Worm (Caenorhabditis elegans) whole organism, L4 larva: ENCODE measurements around the gene C01B9.4.

Experiments
- D1046.2 ChIP-seq: fragments of 200-800 bp; sonication (Bioruptor generic); IDR thresholded peaks from 2 replicates; pipeline ENCODE4 v1.3.6; 2022; ENCODE audit warnings: missing genetic modification characterization, missing compliant biosample characterization
- F37D6.2 ChIP-seq: sonication (generic microtip); optimal IDR thresholded peaks from 2 replicates; lab custom pipeline; 2016; ENCODE audit warnings: mild to moderate bottlenecking, missing genetic modification characterization, missing compliant biosample characterization
- F44E2.7 ChIP-seq: fragments of 200-800 bp; sonication (Bioruptor generic); IDR thresholded peaks from 2 replicates; pipeline ENCODE4 v2.1.2; 2022; ENCODE audit warnings: missing genetic modification characterization, missing compliant biosample characterization
- T20F7.1 ChIP-seq: fragments of 200-800 bp; sonication (Bioruptor generic); optimal IDR thresholded peaks from 2 replicates; lab custom pipeline; 2018; ENCODE audit warnings: mild to moderate bottlenecking, missing genetic modification characterization, missing compliant biosample characterization
- T26A8.4 ChIP-seq: fragments of 200-800 bp; sonication (Bioruptor generic); IDR thresholded peaks from 2 replicates; pipeline ENCODE4 v1.3.6; 2022; ENCODE audit warnings: missing genetic modification characterization, missing compliant biosample characterization
- Y5F2A.4 ChIP-seq: fragments of 200-800 bp; sonication (Bioruptor generic); optimal IDR thresholded peaks from 2 replicates; lab custom pipeline; 2018; ENCODE audit warnings: mild to moderate bottlenecking, missing genetic modification characterization, missing compliant biosample characterization
- Y75B8A.6 ChIP-seq: fragments of 200-800 bp; sonication (Bioruptor generic); IDR thresholded peaks from 2 replicates; pipeline ENCODE4 v1.3.6; 2022; ENCODE audit warnings: missing genetic modification reagents, missing genetic modification characterization, missing compliant biosample characterization
- aha-1 ChIP-seq: fragments of 150-350 bp; peaks from one replicate; lab custom pipeline; 2014; ENCODE audit warnings: missing biosample characterization, missing genetic modification characterization
- attf-4 ChIP-seq: sonication (generic microtip); optimal IDR thresholded peaks from 3 replicates; lab custom pipeline; 2017; ENCODE audit warnings: missing biosample characterization, missing genetic modification characterization
- ceh-20 ChIP-seq: fragments of 200-800 bp; sonication (Bioruptor generic); IDR thresholded peaks from 2 replicates; pipeline ENCODE4 v1.3.6; 2022; ENCODE audit warnings: missing genetic modification reagents, missing genetic modification characterization, missing compliant biosample characterization
- ceh-82 ChIP-seq: sonication (generic microtip); optimal IDR thresholded peaks from 2 replicates; lab custom pipeline; 2017; ENCODE audit warnings: missing biosample characterization, missing genetic modification characterization
- ces-1 ChIP-seq: fragments of 150-350 bp; sonication (generic microtip); optimal IDR thresholded peaks from 4 replicates; lab custom pipeline; 2014; ENCODE audit warnings: missing biosample characterization, missing genetic modification reagents, missing genetic modification characterization
- daf-8 ChIP-seq: fragments of 200-800 bp; sonication (Bioruptor generic); IDR thresholded peaks from 2 replicates; pipeline ENCODE4 v1.3.6; 2022; ENCODE audit warnings: missing genetic modification characterization, missing compliant biosample characterization
- dmd-9 ChIP-seq: fragments of 200-800 bp; sonication (Bioruptor generic); IDR thresholded peaks from 2 replicates; pipeline ENCODE4 v1.3.6; 2022; ENCODE audit warnings: missing genetic modification reagents, missing genetic modification characterization, missing compliant biosample characterization
- duxl-1 ChIP-seq: sonication (generic microtip); optimal IDR thresholded peaks from 2 replicates; lab custom pipeline; 2016; ENCODE audit warnings: mild to moderate bottlenecking, missing genetic modification characterization, moderate library complexity, missing compliant biosample characterization; ENCODE audit not compliant: poor library complexity
- egl-27 ChIP-seq: sonication (generic microtip); optimal IDR thresholded peaks from 3 replicates; lab custom pipeline; 2017; ENCODE audit warnings: missing biosample characterization, missing genetic modification reagents, missing genetic modification characterization
- egl-43 ChIP-seq: fragments of 200-800 bp; sonication (Bioruptor generic); IDR thresholded peaks from 2 replicates; pipeline ENCODE4 v1.3.6; 2022; ENCODE audit warnings: missing genetic modification reagents, missing genetic modification characterization, missing compliant biosample characterization
- fos-1 ChIP-seq: fragments of 150-350 bp; optimal IDR thresholded peaks from 2 replicates; lab custom pipeline; 2014; ENCODE audit warnings: missing biosample characterization, missing genetic modification characterization
- gei-8 ChIP-seq: fragments of 200-800 bp; sonication (Bioruptor generic); optimal IDR thresholded peaks from 2 replicates; lab custom pipeline; 2018; ENCODE audit warnings: mild to moderate bottlenecking, missing genetic modification characterization, missing compliant biosample characterization
- hif-1 ChIP-seq, 2 experiments: sonication (generic microtip); optimal IDR thresholded peaks; 2 replicates each; lab custom pipeline; 2016 to 2017; ENCODE audit warnings: missing compliant biosample characterization in 2 of 2, missing genetic modification characterization in 2 of 2, missing genetic modification reagents in 2 of 2, missing genotype in 2 of 2, mild to moderate bottlenecking in 1 of 2
- hlh-30 ChIP-seq: sonication (generic microtip); optimal IDR thresholded peaks from 2 replicates; lab custom pipeline; 2017; ENCODE audit warnings: antibody characterized with exemption, mild to moderate bottlenecking, missing genetic modification characterization, missing compliant biosample characterization; ENCODE audit not compliant: insufficient read depth
- lim-7 ChIP-seq: fragments of 200-800 bp; sonication (Bioruptor generic); IDR thresholded peaks from 2 replicates; pipeline ENCODE4 v1.3.6; 2022; ENCODE audit warnings: missing genetic modification characterization, missing compliant biosample characterization
- lin-1 ChIP-seq: fragments of 200-800 bp; sonication (Bioruptor generic); IDR thresholded peaks from 2 replicates; pipeline ENCODE4 v1.3.6; 2022; ENCODE audit warnings: missing genetic modification reagents, missing genetic modification characterization, missing compliant biosample characterization
- lin-38 ChIP-seq: fragments of 200-800 bp; sonication (Bioruptor generic); IDR thresholded peaks from 2 replicates; pipeline ENCODE4 v1.3.6; 2022; ENCODE audit warnings: missing genetic modification reagents, missing genetic modification characterization, missing compliant biosample characterization
- lir-3 ChIP-seq: sonication (generic microtip); optimal IDR thresholded peaks from 2 replicates; lab custom pipeline; 2016; ENCODE audit warnings: mild to moderate bottlenecking, missing genetic modification characterization, missing compliant biosample characterization
- mep-1 ChIP-seq: fragments of 150-350 bp; sonication (generic microtip); optimal IDR thresholded peaks from 3 replicates; lab custom pipeline; 2014; ENCODE audit warnings: missing biosample characterization, missing genetic modification characterization
- nhr-10 ChIP-seq: fragments of 150-350 bp; optimal IDR thresholded peaks from 2 replicates; lab custom pipeline; 2014; ENCODE audit warnings: missing biosample characterization, missing genetic modification characterization
- nhr-102 ChIP-seq: sonication (generic microtip); optimal IDR thresholded peaks from 2 replicates; lab custom pipeline; 2016; ENCODE audit warnings: mild to moderate bottlenecking, missing genetic modification characterization, moderate library complexity, missing compliant biosample characterization
- nhr-11 ChIP-seq: fragments of 150-350 bp; optimal IDR thresholded peaks from 2 replicates; lab custom pipeline; 2014; ENCODE audit warnings: missing biosample characterization, missing genetic modification characterization
- nhr-111 ChIP-seq: fragments of 200-800 bp; sonication (Bioruptor generic); optimal IDR thresholded peaks from 2 replicates; lab custom pipeline; 2018; ENCODE audit warnings: mild to moderate bottlenecking, missing genetic modification characterization, missing compliant biosample characterization
- nhr-28 ChIP-seq: fragments of 150-350 bp; optimal IDR thresholded peaks from 2 replicates; lab custom pipeline; 2014; ENCODE audit warnings: missing biosample characterization, missing genetic modification characterization
- nhr-42 ChIP-seq: fragments of 200-800 bp; sonication (Bioruptor generic); IDR thresholded peaks from 2 replicates; pipeline ENCODE4 v1.3.6; 2022; ENCODE audit warnings: missing genetic modification characterization, missing compliant biosample characterization
- nhr-77 ChIP-seq: fragments of 150-350 bp; optimal IDR thresholded peaks from 2 replicates; lab custom pipeline; 2014; ENCODE audit warnings: missing biosample characterization, missing genetic modification characterization
- pha-4 ChIP-seq, 2 experiments: fragments of 150-350 bp in 1 of 2; fragments of 200-800 bp in 1 of 2; sonication (Bioruptor generic) in 1 of 2; IDR thresholded peaks in 1 of 2; optimal IDR thresholded peaks in 1 of 2; 2 replicates each; pipeline versions ENCODE4 v1.3.6 to Lab custom; 2014 to 2022; ENCODE audit warnings: missing genetic modification characterization in 2 of 2, missing genetic modification reagents in 2 of 2, missing biosample characterization in 1 of 2, missing compliant biosample characterization in 1 of 2
- php-3 ChIP-seq: fragments of 200-800 bp; sonication (Bioruptor generic); IDR thresholded peaks from 2 replicates; pipeline ENCODE4 v1.3.6; 2022; ENCODE audit warnings: missing genetic modification reagents, missing genetic modification characterization, missing compliant biosample characterization
- pqm-1 ChIP-seq: sonication (generic microtip); optimal IDR thresholded peaks from 2 replicates; lab custom pipeline; 2017; ENCODE audit warnings: missing biosample characterization, missing genetic modification characterization
- rbr-2 ChIP-seq: sonication (generic microtip); optimal IDR thresholded peaks from 2 replicates; lab custom pipeline; 2016; ENCODE audit warnings: missing genotype, missing genetic modification characterization, missing compliant biosample characterization
- saeg-2 ChIP-seq: fragments of 200-800 bp; sonication (Bioruptor generic); IDR thresholded peaks from 2 replicates; pipeline ENCODE4 v1.3.6; 2022; ENCODE audit warnings: missing genetic modification reagents, missing genetic modification characterization, missing compliant biosample characterization
- skn-1 ChIP-seq: fragments of 150-350 bp; optimal IDR thresholded peaks from 2 replicates; lab custom pipeline; 2014; ENCODE audit warnings: missing biosample characterization, missing genetic modification characterization
- unc-130 ChIP-seq: sonication (generic microtip); optimal IDR thresholded peaks from 2 replicates; lab custom pipeline; 2016; ENCODE audit warnings: missing genetic modification reagents, missing genetic modification characterization, missing compliant biosample characterization
- unc-62 ChIP-seq, 3 experiments: fragments of 150-350 bp in 1 of 3; sonication (generic microtip); optimal IDR thresholded peaks in 2 of 3; peaks in 1 of 3; 1 replicate in 1 of 3; 2 replicates in 2 of 3; lab custom pipeline; 2014 to 2017; ENCODE audit warnings: missing biosample characterization in 3 of 3, missing genetic modification characterization in 3 of 3, missing genetic modification reagents in 3 of 3, missing genotype in 1 of 3
- zfp-3 ChIP-seq: fragments of 200-800 bp; sonication (Bioruptor generic); conservative IDR thresholded peaks from 2 replicates; pipeline ENCODE4 v1.3.6; 2022; ENCODE audit warnings: missing genetic modification reagents, missing genetic modification characterization, missing compliant biosample characterization
- zip-2 ChIP-seq: fragments of 150-350 bp; optimal IDR thresholded peaks from 2 replicates; lab custom pipeline; 2014; ENCODE audit warnings: missing biosample characterization, missing genetic modification characterization
- ztf-11 ChIP-seq: fragments of 150-350 bp; optimal IDR thresholded peaks from 2 replicates; lab custom pipeline; 2014; ENCODE audit warnings: missing biosample characterization, missing genetic modification characterization

C01B9.4 gene

DNA sequence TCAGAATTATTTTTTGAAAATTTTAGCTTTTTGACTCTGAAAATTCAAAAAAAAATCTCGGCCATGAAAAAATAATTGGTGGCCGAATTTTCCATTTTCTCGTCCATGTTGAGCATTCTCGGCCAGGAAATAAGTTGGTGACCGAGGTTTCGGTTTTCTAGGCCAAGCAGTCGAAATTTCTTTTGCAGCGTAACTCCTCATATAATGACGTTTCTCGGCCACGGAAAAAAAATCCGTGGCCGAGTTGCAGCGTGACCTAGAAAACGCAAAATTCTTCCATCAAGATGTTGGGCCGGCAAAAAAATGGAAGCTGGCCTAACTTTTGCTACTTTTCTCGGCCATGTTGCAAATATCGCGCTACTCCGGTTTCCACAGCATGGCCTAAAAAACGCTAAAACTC lies 33.7 kb downstream of the C01B9.4 start:
- TF ChIP-seq unc-62 (GFP tag; optimal IDR thresholded peaks at IDR 0.05 in 1 of 2; lab: Kevin White, UChicago) (peak in 1 of 2 experiments; percentile 34), unc-62 (tag; optimal IDR thresholded peaks at IDR 0.05; lab: Kevin White, UChicago) (no peak), aha-1 (peak; percentile 83), dmd-9 (no peak), egl-27 (no peak), skn-1 (tag; lab: Kevin White, UChicago) (no peak)

DNA sequence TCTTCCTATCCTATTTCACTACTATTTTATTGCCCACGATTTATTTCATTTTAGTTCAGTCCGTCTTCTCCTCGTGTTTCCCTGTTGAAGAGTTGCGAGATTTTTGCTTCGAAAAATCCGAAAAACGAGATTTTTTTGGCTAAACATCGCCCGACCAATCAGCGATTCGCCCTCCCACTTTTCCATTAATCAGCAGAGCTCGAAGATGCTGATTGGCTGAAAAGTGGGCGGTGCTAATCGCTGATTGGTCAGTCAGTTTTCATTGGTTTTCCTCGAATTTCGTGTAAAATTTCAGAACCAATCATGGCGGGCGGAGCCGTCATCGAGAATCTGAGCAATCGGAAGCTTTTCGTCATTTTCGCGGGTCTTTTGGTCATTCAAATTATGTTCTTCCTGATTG lies 42.3 kb downstream of the C01B9.4 start, which contains the start of gene mig-14:
mig-14 (plus strand) TSS at position 290 of the 400 bp plus-strand sequence.
- TF ChIP-seq nhr-102 (tag; lab: Kevin White, UChicago) (no peak), aha-1 (peak; percentile 20)

DNA sequence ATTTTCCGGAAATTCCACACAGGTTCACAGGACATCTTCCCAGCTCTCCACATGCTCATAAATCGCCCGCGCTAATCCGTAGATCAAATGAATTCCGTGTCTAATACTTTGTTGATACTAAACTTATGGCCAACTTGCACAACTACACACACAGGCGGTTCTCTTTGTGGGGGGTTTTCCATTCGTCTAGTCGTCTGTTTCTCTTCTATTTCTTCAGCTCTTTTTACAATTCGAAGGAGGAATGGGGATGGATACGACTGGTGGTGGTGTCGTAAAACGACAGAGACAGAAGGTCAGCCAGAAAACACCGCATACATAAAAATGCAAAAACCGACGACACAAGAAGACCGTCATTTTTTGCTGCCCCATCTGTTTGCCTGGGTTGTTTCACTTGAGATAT lies 44.4 kb downstream of the C01B9.4 start:
- TF ChIP-seq ceh-82 (tag; lab: Kevin White, UChicago) (no peak), lin-38 (GFP tag; lab: Robert Waterston, UW) (no peak), aha-1 (peak; percentile 83), egl-43 (no peak), nhr-11 (no peak)

DNA sequence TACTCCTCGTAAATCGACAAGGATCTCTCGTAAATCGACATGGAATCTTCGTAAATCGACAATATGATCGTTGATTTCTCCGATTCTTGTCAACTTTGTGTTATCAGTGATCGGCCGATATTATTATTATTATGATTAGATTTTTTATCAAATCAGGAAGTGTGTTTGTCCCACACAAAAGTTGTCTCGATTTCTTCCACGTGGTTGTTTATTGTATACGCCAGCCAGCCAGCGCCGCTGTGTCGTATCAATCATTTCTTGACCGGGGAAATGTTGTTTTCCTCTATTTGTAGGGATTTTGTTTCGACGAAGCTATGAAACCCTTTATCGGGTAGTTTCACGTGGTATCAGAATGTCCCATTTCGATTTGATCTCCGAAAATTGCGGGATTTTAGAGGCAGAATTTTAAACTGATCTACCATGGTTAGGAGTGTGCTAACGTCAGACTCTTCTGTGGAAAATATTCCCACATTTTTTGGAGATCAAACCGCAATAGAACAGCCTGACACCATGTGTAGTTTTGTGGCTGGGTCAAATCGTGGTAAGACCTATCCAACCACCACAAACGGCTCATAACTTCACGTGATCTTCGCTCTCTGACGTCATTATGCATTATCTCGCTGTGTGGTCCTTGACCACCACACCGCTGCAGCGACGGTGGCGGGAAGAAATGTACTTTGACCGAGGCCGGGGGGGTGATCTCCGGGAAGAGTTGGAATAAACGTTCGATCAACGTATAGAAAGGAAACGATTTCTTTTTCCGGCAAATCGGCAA lies 45.8 kb downstream of the C01B9.4 start:
- TF ChIP-seq mep-1 (tag; lab: Kevin White, UChicago) (no peak), unc-130 (no peak), F44E2.7 (GFP tag; lab: Robert Waterston, UW) (no peak), zfp-3 (GFP tag; lab: Robert Waterston, UW) (no peak), duxl-1 (no peak), lin-1 (GFP tag; lab: Robert Waterston, UW) (0 out of 2 replicates have a peak, but pooled peaks have one; percentile 12), T20F7.1 (GFP tag; lab: Kevin White, UChicago) (no peak), attf-4 (tag; lab: Kevin White, UChicago) (no peak), ztf-11 (tag; lab: Kevin White, UChicago) (no peak), pqm-1 (peak; percentile 10), nhr-42 (GFP tag; lab: Robert Waterston, UW) (0 out of 2 replicates have a peak, but pooled peaks have one; percentile 51), nhr-10 (no peak), lir-3 (no peak), hlh-30 (tag; lab: Kevin White, UChicago) (peak; percentile 23), rbr-2 (tag; lab: Kevin White, UChicago) (no peak), ceh-20 (GFP tag; lab: Robert Waterston, UW) (no peak), egl-43 (no peak), lin-38 (GFP tag; lab: Robert Waterston, UW) (no peak), nhr-28 (tag; lab: Kevin White, UChicago) (peak; percentile 67), ces-1 (GFP tag; lab: Kevin White, UChicago) (no peak), T26A8.4 (GFP tag; lab: Robert Waterston, UW) (no peak), pha-4 (GFP tag; IDR thresholded peaks at IDR 0.05; lab: Robert Waterston, UW) (no peak), pha-4 (tag; optimal IDR thresholded peaks at IDR 0.05; lab: Kevin White, UChicago) (no peak), nhr-111 (no peak), fos-1 (tag; lab: Kevin White, UChicago) (no peak), lim-7 (no peak), saeg-2 (GFP tag; lab: Robert Waterston, UW) (no peak), daf-8 (GFP tag; lab: Robert Waterston, UW) (no peak), php-3 (peak; percentile 39; the same call in 1 of the 2 replicates), F37D6.2 (tag; lab: Kevin White, UChicago) (no peak), nhr-77 (tag; lab: Kevin White, UChicago) (peak; percentile 84), zip-2 (tag; lab: Kevin White, UChicago) (no peak), D1046.2 (no peak), Y75B8A.6 (GFP tag; lab: Robert Waterston, UW) (no peak), ceh-82 (tag; lab: Kevin White, UChicago) (no peak), gei-8 (no peak), Y5F2A.4 (GFP tag; lab: Kevin White, UChicago) (no peak), hif-1 (tag; optimal IDR thresholded peaks at IDR 0.05; lab: Kevin White, UChicago) (peak in 1 of 2 experiments; percentile 22)
